Worm (Caenorhabditis elegans) whole organism, mixed stage, embryonic: ENCODE data around the gene spr-1.
A peak's percentile ranks its signal among the peaks of the same experiment; 100 is the strongest.

ENCODE experiments used
- M03D4.4 ChIP-seq: sonication (generic microtip); optimal IDR thresholded peaks from 2 replicates; lab custom pipeline; 2017; ENCODE audit warnings: mild to moderate bottlenecking, missing genetic modification characterization, missing compliant biosample characterization
- bed-3 ChIP-seq: fragments of 200-800 bp; sonication (Bioruptor generic); optimal IDR thresholded peaks from 3 replicates; lab custom pipeline; 2018; ENCODE audit warnings: mild to moderate bottlenecking, missing genetic modification characterization, moderate library complexity, missing compliant biosample characterization
- ceh-39 ChIP-seq: fragments of 150-350 bp; optimal IDR thresholded peaks from 2 replicates; lab custom pipeline; 2014; ENCODE audit warnings: missing biosample characterization, missing genetic modification characterization
- ceh-43 ChIP-seq: fragments of 200-800 bp; sonication (Bioruptor generic); optimal IDR thresholded peaks from 2 replicates; lab custom pipeline; 2018; ENCODE audit warnings: mild to moderate bottlenecking, missing genetic modification characterization, moderate library complexity, missing compliant biosample characterization
- ceh-83 ChIP-seq: fragments of 200-800 bp; sonication (Bioruptor generic); optimal IDR thresholded peaks from 2 replicates; lab custom pipeline; 2018; ENCODE audit warnings: mild to moderate bottlenecking, missing genetic modification characterization, missing compliant biosample characterization
- ces-1 ChIP-seq: fragments of 150-350 bp; optimal IDR thresholded peaks from 2 replicates; lab custom pipeline; 2014; ENCODE audit warnings: missing biosample characterization, missing genetic modification reagents, missing genetic modification characterization
- cnd-1 ChIP-seq: fragments of 200-800 bp; sonication (Bioruptor generic); optimal IDR thresholded peaks from 2 replicates; lab custom pipeline; 2018; ENCODE audit warnings: mild to moderate bottlenecking, missing genetic modification characterization, missing compliant biosample characterization
- elt-3 ChIP-seq: fragments of 150-350 bp; optimal IDR thresholded peaks from 2 replicates; lab custom pipeline; 2014; ENCODE audit warnings: missing biosample characterization, missing genetic modification characterization
- ham-2 ChIP-seq: fragments of 200-800 bp; sonication (Bioruptor generic); optimal IDR thresholded peaks from 2 replicates; lab custom pipeline; 2018; ENCODE audit warnings: mild to moderate bottlenecking, missing genetic modification characterization, missing compliant biosample characterization
- hlh-1 ChIP-seq: fragments of 150-350 bp; optimal IDR thresholded peaks from 2 replicates; lab custom pipeline; 2014; ENCODE audit warnings: missing biosample characterization, missing genetic modification reagents, missing genetic modification characterization
- lin-13 ChIP-seq: fragments of 150-350 bp; optimal IDR thresholded peaks from 2 replicates; lab custom pipeline; 2014; ENCODE audit warnings: missing biosample characterization, missing genetic modification characterization
- lin-32 ChIP-seq: fragments of 200-800 bp; sonication (Bioruptor generic); optimal IDR thresholded peaks from 2 replicates; lab custom pipeline; 2018; ENCODE audit warnings: mild to moderate bottlenecking, missing genetic modification characterization, missing compliant biosample characterization
- lsy-2 ChIP-seq: fragments of 150-350 bp; optimal IDR thresholded peaks from 2 replicates; lab custom pipeline; 2014; ENCODE audit warnings: missing biosample characterization, missing genetic modification characterization
- mab-5 ChIP-seq: fragments of 150-350 bp; optimal IDR thresholded peaks from 2 replicates; lab custom pipeline; 2014; ENCODE audit warnings: missing biosample characterization, missing genetic modification characterization
- mep-1 ChIP-seq: fragments of 150-350 bp; optimal IDR thresholded peaks from 2 replicates; lab custom pipeline; 2017; ENCODE audit warnings: missing biosample characterization, missing genetic modification reagents, missing genetic modification characterization, inconsistent platforms
- mls-2 ChIP-seq: sonication (generic microtip); optimal IDR thresholded peaks from 2 replicates; lab custom pipeline; 2016; ENCODE audit warnings: mild to moderate bottlenecking, missing genetic modification characterization, moderate library complexity, missing compliant biosample characterization
- nhr-12 ChIP-seq: fragments of 150-350 bp; optimal IDR thresholded peaks from 2 replicates; lab custom pipeline; 2014; ENCODE audit warnings: missing biosample characterization, missing genetic modification characterization
- nhr-2 ChIP-seq: fragments of 150-350 bp; optimal IDR thresholded peaks from 2 replicates; lab custom pipeline; 2014; ENCODE audit warnings: missing biosample characterization, missing genetic modification characterization
- nhr-28 ChIP-seq: fragments of 150-350 bp; optimal IDR thresholded peaks from 2 replicates; lab custom pipeline; 2014; ENCODE audit warnings: missing biosample characterization, missing genetic modification characterization
- nhr-76 ChIP-seq: sonication (generic microtip); optimal IDR thresholded peaks from 2 replicates; lab custom pipeline; 2017; ENCODE audit warnings: missing biosample characterization, missing genetic modification characterization
- pha-4 ChIP-seq: fragments of 150-350 bp; optimal IDR thresholded peaks from 2 replicates; lab custom pipeline; 2018; ENCODE audit warnings: missing biosample characterization, missing genetic modification reagents, missing genetic modification characterization
- sem-2 ChIP-seq: fragments of 200-800 bp; sonication (Bioruptor generic); optimal IDR thresholded peaks from 2 replicates; lab custom pipeline; 2018; ENCODE audit warnings: mild to moderate bottlenecking, missing genetic modification characterization, missing compliant biosample characterization
- snpc-4 ChIP-seq: fragments of 150-350 bp; optimal IDR thresholded peaks from 2 replicates; lab custom pipeline; 2014; ENCODE audit warnings: missing biosample characterization, missing genetic modification characterization
- sptf-1 ChIP-seq: sonication (generic microtip); optimal IDR thresholded peaks from 2 replicates; lab custom pipeline; 2017; ENCODE audit warnings: mild to moderate bottlenecking, missing genetic modification characterization, moderate library complexity, missing compliant biosample characterization
- tbx-8 ChIP-seq: fragments of 200-800 bp; sonication (Bioruptor generic); optimal IDR thresholded peaks from 2 replicates; lab custom pipeline; 2018; ENCODE audit warnings: mild to moderate bottlenecking, missing genetic modification characterization, moderate library complexity, missing compliant biosample characterization
- unc-120 ChIP-seq: sonication (generic microtip); optimal IDR thresholded peaks from 2 replicates; lab custom pipeline; 2017; ENCODE audit warnings: missing genetic modification characterization, missing compliant biosample characterization; ENCODE audit not compliant: poor library complexity, severe bottlenecking
- unc-62 ChIP-seq: fragments of 150-350 bp; optimal IDR thresholded peaks from 2 replicates; lab custom pipeline; 2014; ENCODE audit warnings: missing biosample characterization, missing genetic modification reagents, missing genetic modification characterization
- zip-8 ChIP-seq: fragments of 150-350 bp; optimal IDR thresholded peaks from 2 replicates; lab custom pipeline; 2014; ENCODE audit warnings: missing biosample characterization, missing genetic modification characterization

The spr-1 gene

DNA sequence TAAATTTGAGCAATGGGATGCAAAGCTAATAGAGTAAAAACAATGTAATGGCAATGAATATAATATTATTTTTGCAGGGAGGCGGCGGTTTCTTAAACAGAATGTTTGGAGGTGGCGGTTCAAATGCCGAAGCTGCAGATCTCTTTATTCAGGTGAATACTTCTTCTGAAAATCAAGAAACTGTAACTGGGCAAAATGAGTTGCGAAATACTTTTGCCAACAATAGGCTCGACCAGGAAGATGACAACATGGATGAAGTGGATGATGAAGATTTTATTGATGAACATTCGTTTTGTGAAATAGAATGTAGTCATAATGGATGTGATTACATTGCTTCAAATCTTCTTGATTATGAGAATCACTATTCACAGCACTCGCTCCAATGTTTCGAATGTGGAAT, 1.7 kb upstream of the spr-1 start:
- no peak for TF ChIP-seq mls-2 (tag; lab: Kevin White, UChicago)
- no peak for TF ChIP-seq ham-2
- TF ChIP-seq ces-1 (GFP tag; lab: Kevin White, UChicago): no peak
- TF ChIP-seq nhr-12 (tag; lab: Kevin White, UChicago): no peak
- TF ChIP-seq unc-62: no peak
- TF ChIP-seq nhr-76: no peak
- TF ChIP-seq snpc-4 (tag; lab: Kevin White, UChicago): no peak
- TF ChIP-seq sptf-1: no peak
- no peak for TF ChIP-seq nhr-28 (tag; lab: Kevin White, UChicago)
- no peak for TF ChIP-seq hlh-1 (tag; lab: Kevin White, UChicago)
- no peak for TF ChIP-seq elt-3 (tag; lab: Kevin White, UChicago)
- no peak for TF ChIP-seq unc-120 (tag; lab: Kevin White, UChicago)
- TF ChIP-seq ceh-39: no peak
- no peak for TF ChIP-seq pha-4
- no peak for TF ChIP-seq nhr-2 (tag; lab: Kevin White, UChicago)

DNA sequence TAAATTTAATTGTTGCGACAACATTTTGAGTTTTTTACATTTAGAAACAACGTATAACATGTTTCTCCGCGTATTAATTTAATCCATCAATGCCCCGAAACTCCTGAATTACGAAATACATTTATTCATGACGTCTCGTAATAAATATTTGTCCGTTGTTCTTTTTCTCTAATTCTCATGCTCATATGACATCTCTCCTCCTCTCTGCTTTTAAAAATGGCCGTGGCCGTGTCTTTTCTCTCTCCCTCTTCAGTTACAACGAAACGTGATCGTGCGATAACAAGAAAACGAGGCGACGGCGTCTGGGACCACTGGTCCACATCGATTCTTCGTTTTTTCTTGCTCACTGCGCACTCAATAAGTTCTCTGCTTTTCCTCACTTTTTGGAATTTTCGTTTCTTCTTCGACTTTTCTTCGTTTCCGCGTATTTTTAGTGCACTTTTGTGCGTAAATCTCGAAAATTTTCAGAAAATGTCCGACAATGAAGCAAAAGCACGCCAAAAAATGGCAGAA, 1.1 kb upstream of the spr-1 start, which contains the start of gene snap-1:
Gene snap-1, plus strand, starts transcription at position 463 of the 513 bp plus-strand sequence.
- TF ChIP-seq pha-4: peak; percentile 21
- peak; percentile 52 for TF ChIP-seq ces-1 (GFP tag; lab: Kevin White, UChicago)
- TF ChIP-seq mep-1 (tag; lab: Kevin White, UChicago): peak; percentile 58
- TF ChIP-seq lsy-2 (tag; lab: Kevin White, UChicago): no peak

ce11 chrV:8129719-8130118, 567 bp upstream of the spr-1 start:
- TF ChIP-seq elt-3 (tag; lab: Kevin White, UChicago) (no peak), bed-3 (GFP tag; lab: Kevin White, UChicago) (no peak), ceh-43 (GFP tag; lab: Kevin White, UChicago) (peak; percentile 47), nhr-2 (tag; lab: Kevin White, UChicago) (no peak), ham-2 (no peak), pha-4 (no peak), unc-62 (no peak)

ce11 chrV:8123384-8123783, 5.8 kb downstream of the spr-1 start, which contains the start of gene D1014.5:
Gene D1014.5, plus strand, starts transcription at chrV:8123684.
- TF ChIP-seq mep-1 (tag; lab: Kevin White, UChicago) (no peak), bed-3 (GFP tag; lab: Kevin White, UChicago) (no peak), snpc-4 (tag; lab: Kevin White, UChicago) (no peak), lin-13 (tag; lab: Kevin White, UChicago) (no peak), cnd-1 (no peak), ham-2 (no peak), lsy-2 (tag; lab: Kevin White, UChicago) (no peak), lin-32 (GFP tag; lab: Kevin White, UChicago) (no peak), nhr-12 (tag; lab: Kevin White, UChicago) (no peak)

DNA sequence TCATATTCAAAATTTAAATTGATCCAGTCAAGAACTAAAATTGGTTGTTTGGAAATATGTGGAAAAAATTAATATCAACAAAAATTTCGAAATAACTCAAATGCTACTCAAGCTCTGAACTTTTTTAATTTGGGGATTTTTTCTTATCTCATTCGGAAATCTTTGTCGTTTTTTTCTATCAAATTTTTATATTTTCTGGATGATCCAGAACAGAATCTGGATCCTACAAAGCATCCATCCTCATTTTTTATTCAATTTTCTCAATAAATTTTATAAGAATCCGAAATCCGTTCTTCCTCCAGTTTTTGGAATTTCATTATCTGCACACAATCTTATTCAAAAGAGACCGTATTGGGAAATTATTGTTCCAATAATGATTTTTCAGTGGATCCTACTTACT, 8.3 kb downstream of the spr-1 start, which contains the start of gene D1014.6:
Gene D1014.6, plus strand, starts transcription at position 301 of the 400 bp plus-strand sequence.
- no peak for TF ChIP-seq ceh-43 (GFP tag; lab: Kevin White, UChicago)
- no peak for TF ChIP-seq nhr-76
- no peak for TF ChIP-seq zip-8 (tag; lab: Kevin White, UChicago)
- no peak for TF ChIP-seq ceh-39
- no peak for TF ChIP-seq ceh-83 (GFP tag; lab: Kevin White, UChicago)
- TF ChIP-seq ham-2: no peak
- no peak for TF ChIP-seq snpc-4 (tag; lab: Kevin White, UChicago)
- no peak for TF ChIP-seq bed-3 (GFP tag; lab: Kevin White, UChicago)
- TF ChIP-seq tbx-8 (GFP tag; lab: Kevin White, UChicago): no peak

ce11 chrV:8117964-8118363, 11.2 kb downstream of the spr-1 start, which contains the start of gene D1014.7:
Gene D1014.7, plus strand, starts transcription at chrV:8118264.
- TF ChIP-seq unc-120 (tag; lab: Kevin White, UChicago): no peak
- no peak for TF ChIP-seq pha-4
- no peak for TF ChIP-seq lin-13 (tag; lab: Kevin White, UChicago)
- no peak for TF ChIP-seq sem-2 (GFP tag; lab: Kevin White, UChicago)
- no peak for TF ChIP-seq mls-2 (tag; lab: Kevin White, UChicago)
- no peak for TF ChIP-seq lin-32 (GFP tag; lab: Kevin White, UChicago)
- TF ChIP-seq mab-5 (tag; lab: Kevin White, UChicago): no peak
- TF ChIP-seq M03D4.4: no peak
- no peak for TF ChIP-seq ces-1 (GFP tag; lab: Kevin White, UChicago)
- no peak for TF ChIP-seq ceh-39
- no peak for TF ChIP-seq nhr-28 (tag; lab: Kevin White, UChicago)
